Fruit fly (Drosophila melanogaster): ENCODE measurements around the gene CG9992.

DNA sequence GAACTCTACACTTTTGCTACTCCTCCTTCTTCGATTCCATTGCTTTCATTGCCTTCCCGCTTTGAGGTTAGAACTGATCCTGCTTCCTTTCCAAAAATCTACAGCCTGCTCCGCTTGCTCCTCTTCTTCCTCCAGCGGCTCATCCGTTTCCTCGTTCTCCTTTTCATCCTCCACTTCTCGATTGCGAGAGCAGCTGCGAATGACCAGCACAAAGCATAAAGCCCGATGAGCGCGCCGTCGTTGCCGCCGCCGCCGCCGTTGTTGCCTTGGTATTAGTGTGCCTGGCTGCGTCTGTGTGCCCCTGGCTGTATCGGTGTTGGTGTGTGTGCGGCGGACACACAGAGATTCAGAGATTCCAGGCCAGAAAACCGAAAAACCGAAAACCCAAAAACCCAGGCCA, 39.6 kb upstream of the CG9992 start:
- TF ChIP-seq Pif1A (GFP tag; optimal IDR thresholded peaks at IDR 0.05) = no peak
- 0 out of 3 replicates have a peak, but pooled peaks have one; percentile 9 for TF ChIP-seq CG4496 (GFP tag; IDR thresholded peaks at IDR 0.05)
- TF ChIP-seq EcR (GFP tag; optimal IDR thresholded peaks at IDR 0.05) = no peak
- no peak for TF ChIP-seq CG15710 (tag; optimal IDR thresholded peaks at IDR 0.05)
- no peak for TF ChIP-seq fd96Ca (GFP tag; IDR thresholded peaks at IDR 0.05)
- TF ChIP-seq Pif1B (GFP tag; optimal IDR thresholded peaks at IDR 0.05) = no peak
- no peak for TF ChIP-seq CG8159 (tag; optimal IDR thresholded peaks at IDR 0.05)
- TF ChIP-seq CG8301 (tag; optimal IDR thresholded peaks at IDR 0.05) = no peak

All from whole organism, pupa.